Worm (Caenorhabditis elegans) whole organism, L4/young adult: ENCODE data around the gene apc-2.

Experiments used
- W03F9.2 ChIP-seq: fragments of 150-350 bp; optimal IDR thresholded peaks from 2 replicates; lab custom pipeline; 2014; ENCODE audit warnings: missing biosample characterization, missing genetic modification characterization
- dao-5 ChIP-seq: sonication (generic microtip); optimal IDR thresholded peaks from 2 replicates; lab custom pipeline; 2016; ENCODE audit warnings: missing genotype, missing genetic modification characterization, moderate library complexity, missing compliant biosample characterization
- him-1 ChIP-seq: sonication (generic microtip); optimal IDR thresholded peaks from 2 replicates; lab custom pipeline; 2016; ENCODE audit warnings: missing genotype, missing genetic modification reagents, missing genetic modification characterization, missing compliant biosample characterization

ce11 chrIII:8126978-8127377 is 46.5 kb downstream of the apc-2 start:
- TF ChIP-seq him-1 (tag; lab: Kevin White, UChicago) (no peak), dao-5 (tag; lab: Kevin White, UChicago) (no peak), W03F9.2 (tag; lab: Kevin White, UChicago) (no peak)
